Fruit fly (Drosophila melanogaster) whole organism, pupa: ENCODE measurements around the gene CG2162.
A peak's percentile ranks its signal among the peaks of the same experiment; 100 is the strongest.

Source experiments
- CG10348 ChIP-seq: fragments of 200-800 bp; sonication (Bioruptor generic); IDR thresholded peaks from 2 replicates; pipeline ENCODE4 v1.3.6; 2022; ENCODE audit warnings: missing biosample characterization, missing genetic modification characterization
- CG12605 ChIP-seq: fragments of 200-800 bp; sonication (Bioruptor generic); IDR thresholded peaks from 2 replicates; pipeline ENCODE4 v1.3.6; 2022; ENCODE audit warnings: missing biosample characterization, missing genetic modification characterization
- CG13204 ChIP-seq: fragments of 200-800 bp; sonication (Bioruptor generic); optimal IDR thresholded peaks from 2 replicates; lab custom pipeline; 2018; ENCODE audit warnings: missing biosample characterization, mild to moderate bottlenecking, missing genetic modification characterization, moderate library complexity
- CG14655 ChIP-seq: fragments of 200-800 bp; sonication (Bioruptor generic); optimal IDR thresholded peaks from 3 replicates; lab custom pipeline; 2017; ENCODE audit warnings: mild to moderate bottlenecking, missing biosample characterization, missing genetic modification reagents, missing genetic modification characterization
- CG15710 ChIP-seq: fragments of 200-800 bp; sonication (Bioruptor generic); optimal IDR thresholded peaks from 2 replicates; lab custom pipeline; 2018; ENCODE audit warnings: missing biosample characterization, mild to moderate bottlenecking, missing genetic modification characterization, moderate library complexity
- CG17806 ChIP-seq: fragments of 200-800 bp; sonication (Bioruptor generic); optimal IDR thresholded peaks from 2 replicates; lab custom pipeline; 2018; ENCODE audit warnings: missing biosample characterization, mild to moderate bottlenecking, missing genetic modification characterization, moderate library complexity
- CG32121 ChIP-seq: fragments of 200-800 bp; sonication (Bioruptor generic); IDR thresholded peaks from 2 replicates; pipeline ENCODE4 v1.3.6; 2022; ENCODE audit warnings: missing biosample characterization, missing genetic modification characterization
- CG34367 ChIP-seq: fragments of 200-800 bp; sonication (Bioruptor generic); optimal IDR thresholded peaks from 2 replicates; lab custom pipeline; 2018; ENCODE audit warnings: missing biosample characterization, mild to moderate bottlenecking, missing genetic modification characterization
- CG4496 ChIP-seq: fragments of 200-800 bp; sonication (Bioruptor generic); IDR thresholded peaks from 3 replicates; pipeline ENCODE4 v1.3.6; 2022; ENCODE audit warnings: missing biosample characterization, missing genetic modification characterization
- CG8159 ChIP-seq: fragments of 200-800 bp; sonication (Bioruptor generic); optimal IDR thresholded peaks from 3 replicates; lab custom pipeline; 2018; ENCODE audit warnings: missing biosample characterization, mild to moderate bottlenecking, missing genetic modification characterization, moderate library complexity
- CG8301 ChIP-seq: fragments of 200-800 bp; sonication (Bioruptor generic); optimal IDR thresholded peaks from 2 replicates; lab custom pipeline; 2018; ENCODE audit warnings: missing biosample characterization, mild to moderate bottlenecking, missing genetic modification characterization
- CG9948 ChIP-seq: fragments of 200-800 bp; sonication (Bioruptor generic); optimal IDR thresholded peaks from 2 replicates; lab custom pipeline; 2018; ENCODE audit warnings: missing biosample characterization, mild to moderate bottlenecking, missing genetic modification characterization, moderate library complexity
- D1 ChIP-seq: fragments of 200-800 bp; sonication (Bioruptor generic); optimal IDR thresholded peaks from 2 replicates; lab custom pipeline; 2018; ENCODE audit warnings: missing biosample characterization, mild to moderate bottlenecking, missing genetic modification characterization, moderate library complexity
- EcR ChIP-seq: fragments of 200-800 bp; sonication (Bioruptor generic); optimal IDR thresholded peaks from 3 replicates; lab custom pipeline; 2019; ENCODE audit warnings: missing biosample characterization, missing genetic modification characterization, mild to moderate bottlenecking, moderate library complexity, missing genetic modification reagents
- Ets98B ChIP-seq: fragments of 200-800 bp; sonication (Bioruptor generic); IDR thresholded peaks from 2 replicates; pipeline ENCODE4 v1.3.6; 2022; ENCODE audit warnings: missing biosample characterization, missing genetic modification characterization
- Pif1A ChIP-seq: fragments of 200-800 bp; sonication (Bioruptor generic); optimal IDR thresholded peaks from 3 replicates; lab custom pipeline; 2016; ENCODE audit warnings: missing biosample characterization, missing genetic modification characterization
- Pif1B ChIP-seq: fragments of 200-800 bp; sonication (Bioruptor generic); optimal IDR thresholded peaks from 3 replicates; lab custom pipeline; 2016; ENCODE audit warnings: missing biosample characterization, missing genetic modification characterization
- Snoo ChIP-seq: fragments of 200-800 bp; sonication (Bioruptor generic); optimal IDR thresholded peaks from 3 replicates; lab custom pipeline; 2017; ENCODE audit warnings: missing biosample characterization, mild to moderate bottlenecking, missing genetic modification characterization, inconsistent platforms
- fd96Ca ChIP-seq: fragments of 200-800 bp; sonication (Bioruptor generic); IDR thresholded peaks from 3 replicates; pipeline ENCODE4 v1.3.6; 2022; ENCODE audit warnings: missing biosample characterization, missing genetic modification characterization
- gl ChIP-seq: fragments of 200-800 bp; sonication (Bioruptor generic); optimal IDR thresholded peaks from 2 replicates; lab custom pipeline; 2018; ENCODE audit warnings: missing biosample characterization, mild to moderate bottlenecking, missing genetic modification characterization
- rn ChIP-seq: fragments of 200-800 bp; sonication (Bioruptor generic); IDR thresholded peaks from 2 replicates; pipeline ENCODE4 v1.3.6; 2022; ENCODE audit warnings: missing biosample characterization, missing genetic modification characterization

Gene CG2162

DNA sequence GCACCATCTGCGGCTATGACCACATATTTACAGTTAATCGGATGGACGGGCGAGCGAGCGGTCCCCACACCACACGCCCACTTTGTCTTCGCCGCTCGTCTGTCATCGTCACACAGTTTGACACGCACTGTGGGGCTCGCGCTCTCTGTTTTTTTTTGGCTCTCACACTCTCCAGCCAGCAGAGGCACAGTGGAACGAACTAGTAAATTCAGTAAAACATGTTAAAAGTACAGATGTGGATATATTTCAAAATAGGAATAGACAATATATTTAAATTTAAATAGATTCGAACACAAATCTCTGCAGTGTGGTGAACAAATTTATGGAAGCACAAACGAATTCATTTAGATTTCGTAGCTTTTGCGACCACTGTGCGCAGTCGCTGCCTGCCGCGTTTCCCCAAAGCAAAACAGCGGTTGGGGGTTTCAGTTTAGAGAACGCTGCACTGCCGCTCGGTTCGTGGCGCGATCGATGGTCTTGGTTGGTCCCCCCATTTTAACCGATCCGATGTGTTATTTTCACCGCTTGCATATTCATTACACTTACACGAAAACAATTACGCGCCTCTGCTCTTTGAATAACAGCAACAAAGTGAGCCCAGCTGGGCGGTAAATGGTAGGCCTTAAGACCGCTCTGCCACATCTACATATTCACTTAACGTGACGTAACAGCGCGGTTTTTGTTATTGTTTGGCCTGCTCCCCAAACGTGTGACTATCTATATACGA is 46.3 kb downstream of the CG2162 start:
- TF ChIP-seq CG13204 (peak; percentile 97), gl (peak; percentile 96), CG8301 (tag; lab: Kevin White, UChicago) (peak; percentile 98), Pif1A (GFP tag; lab: Kevin White, UChicago) (peak; percentile 99), fd96Ca (peak; percentile 99), Pif1B (GFP tag; lab: Kevin White, UChicago) (peak; percentile 99), CG34367 (tag; lab: Kevin White, UChicago) (peak; percentile 98), CG4496 (GFP tag; lab: Robert Waterston, UW) (peak; percentile 99), CG8159 (tag; lab: Kevin White, UChicago) (peak; percentile 97), EcR (peak; percentile 45), CG15710 (tag; lab: Kevin White, UChicago) (peak; percentile 95), CG17806 (tag; lab: Kevin White, UChicago) (peak; percentile 98), rn (GFP tag; lab: Robert Waterston, UW) (peak; percentile 95), CG12605 (GFP tag; lab: Robert Waterston, UW) (peak; percentile 98), CG10348 (peak; percentile 87), Ets98B (GFP tag; lab: Robert Waterston, UW) (peak; percentile 99), Snoo (tag; lab: Kevin White, UChicago) (peak; percentile 99), CG9948 (tag; lab: Kevin White, UChicago) (peak; percentile 98), CG32121 (GFP tag; lab: Robert Waterston, UW) (peak; percentile 99), D1 (peak; percentile 97), CG14655 (GFP tag; lab: Kevin White, UChicago) (peak; percentile 97)

DNA sequence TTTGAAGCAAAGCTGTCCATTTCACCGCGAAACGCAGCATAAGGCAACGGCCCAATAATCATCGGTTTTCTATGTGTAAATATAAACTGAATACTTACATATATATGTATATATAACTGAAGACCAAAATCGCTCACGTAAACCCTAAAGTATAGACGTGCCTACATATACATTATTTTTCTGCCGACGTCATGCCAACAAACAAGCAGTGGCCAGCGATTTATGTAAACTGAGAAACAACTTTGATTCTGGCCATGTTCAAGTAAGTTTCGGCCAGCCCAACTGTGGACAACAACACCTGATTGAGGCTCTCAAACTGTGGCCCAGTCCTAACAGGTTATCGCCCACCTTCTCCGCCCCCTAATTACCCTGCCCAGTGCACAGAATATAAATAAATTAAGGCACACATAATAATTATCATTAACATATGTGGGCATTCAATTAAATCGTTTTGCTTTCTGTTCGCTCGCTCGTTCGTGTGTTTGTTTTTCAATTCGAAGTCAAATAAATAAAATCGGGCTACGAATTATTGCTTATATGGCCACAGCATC is 47.0 kb downstream of the CG2162 start:
- TF ChIP-seq CG14655 (GFP tag; lab: Kevin White, UChicago) (no peak), CG8301 (tag; lab: Kevin White, UChicago) (no peak), CG34367 (tag; lab: Kevin White, UChicago) (no peak), CG17806 (tag; lab: Kevin White, UChicago) (no peak), Snoo (tag; lab: Kevin White, UChicago) (no peak), D1 (no peak), CG15710 (tag; lab: Kevin White, UChicago) (no peak), gl (no peak), CG9948 (tag; lab: Kevin White, UChicago) (no peak), Pif1B (GFP tag; lab: Kevin White, UChicago) (no peak), rn (GFP tag; lab: Robert Waterston, UW) (no peak), CG13204 (no peak), CG8159 (tag; lab: Kevin White, UChicago) (no peak), CG10348 (no peak), CG12605 (GFP tag; lab: Robert Waterston, UW) (no peak), CG32121 (GFP tag; lab: Robert Waterston, UW) (no peak), fd96Ca (no peak), EcR (no peak)

DNA sequence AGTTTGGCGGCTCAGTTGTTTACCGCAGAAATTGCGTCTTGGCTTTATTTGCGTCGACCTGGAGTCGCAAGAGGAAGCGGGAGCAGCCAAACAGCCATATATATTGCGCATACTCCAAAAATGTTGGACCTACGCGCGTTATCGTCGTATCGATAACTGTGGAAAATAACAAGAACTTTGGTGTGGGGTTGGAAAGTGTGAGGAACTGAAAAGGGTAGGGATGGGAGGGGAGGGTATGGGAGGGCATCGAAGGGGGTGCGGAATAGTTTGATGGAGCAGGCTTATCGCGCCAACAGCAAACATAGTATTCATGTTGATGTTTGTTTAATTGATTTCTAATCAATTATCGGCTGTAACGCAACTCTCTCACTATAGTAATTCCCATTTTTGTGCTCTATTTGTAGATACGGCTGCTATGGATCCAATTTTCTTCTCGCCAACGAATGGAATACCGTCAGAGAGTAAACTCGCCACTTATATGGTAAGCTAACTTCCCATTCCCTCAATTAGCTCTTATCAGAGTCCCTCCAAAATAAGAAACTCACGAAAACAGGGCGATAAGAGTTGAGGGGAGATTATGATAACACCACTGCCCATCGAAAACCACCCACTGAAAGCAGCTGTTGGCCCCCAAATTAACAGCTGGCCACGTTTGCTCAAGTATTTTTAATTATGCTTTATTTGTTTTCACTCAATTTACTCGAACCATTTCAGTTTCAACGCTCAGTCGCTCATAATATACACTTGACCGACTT is 48.5 kb downstream of the CG2162 start:
- no peak for TF ChIP-seq CG15710 (tag; lab: Kevin White, UChicago)
- TF ChIP-seq CG13204: no peak
- TF ChIP-seq Ets98B (GFP tag; lab: Robert Waterston, UW): 0 out of 2 replicates have a peak, but pooled peaks have one; percentile 21

DNA sequence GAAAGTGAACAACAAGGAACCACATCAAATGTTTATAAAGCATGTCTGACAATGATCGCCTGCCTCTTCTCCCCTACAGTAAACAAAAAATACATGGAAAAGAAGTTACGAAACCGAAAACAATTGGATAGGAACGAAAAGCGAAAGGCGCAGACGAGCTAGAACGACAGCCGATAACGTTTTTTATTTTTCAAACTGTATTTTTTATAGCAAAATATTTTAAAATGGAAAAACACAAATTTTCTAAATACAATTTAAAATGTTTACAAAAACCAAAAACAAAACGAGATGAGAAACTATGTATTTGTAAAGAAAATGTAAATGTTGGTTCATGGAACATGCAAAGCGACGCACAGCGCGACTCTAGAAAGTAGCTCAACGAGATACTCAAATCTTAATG is 54.0 kb downstream of the CG2162 start:
- no peak for TF ChIP-seq gl
